Worm (Caenorhabditis elegans): ENCODE results near the gene chil-26.

chil-26 gene

ce11 chrII:9501955-9502354 is 27.1 kb downstream of the chil-26 start (continued):
- TF ChIP-seq lin-26 (GFP tag; IDR thresholded peaks at IDR 0.05) (no peak), repo-1 (tag; optimal IDR thresholded peaks at IDR 0.05) (no peak), attf-5 (GFP tag; optimal IDR thresholded peaks at IDR 0.05) (peak; percentile 40), F52B5.7 (tag; optimal IDR thresholded peaks at IDR 0.05) (no peak), dox-1 (GFP tag; IDR thresholded peaks at IDR 0.05) (0 out of 2 replicates have a peak, but pooled peaks have one; percentile 20), unc-130 (GFP tag; optimal IDR thresholded peaks at IDR 0.05) (no peak), ztf-22 (GFP tag; optimal IDR thresholded peaks at IDR 0.05) (peak; percentile 69), egl-44 (GFP tag; IDR thresholded peaks at IDR 0.05) (peak; percentile 57; the same call in 1 of the 2 replicates), snpc-3.4 (tag; optimal IDR thresholded peaks at IDR 0.05) (no peak), egrh-3 (GFP tag; IDR thresholded peaks at IDR 0.05) (no peak), tlf-1 (GFP tag; optimal IDR thresholded peaks at IDR 0.05) (peak; percentile 71), ztf-3 (GFP tag; optimal IDR thresholded peaks at IDR 0.05) (no peak), nfya-1 (tag; optimal IDR thresholded peaks at IDR 0.05; ENCODE audit: borderline replicate concordance, insufficient read depth) (no peak)

- TF ChIP-seq F52B5.7 (tag; optimal IDR thresholded peaks at IDR 0.05) (no peak), mxl-1 (tag; optimal IDR thresholded peaks at IDR 0.05) (no peak), lag-1 (GFP tag; IDR thresholded peaks at IDR 0.05) (no peak), egl-18 (GFP tag; IDR thresholded peaks at IDR 0.05) (no peak)
These were observed 32.3 kb downstream of the chil-26 start, which contains the start of gene gcy-3 for ce11 chrII:9507181-9507580. gcy-3 (minus strand) TSS chrII:9507281.

ce11 chrII:9516836-9517235 is 42.0 kb downstream of the chil-26 start, which contains the start of gene gcy-1:
gcy-1 (minus strand) TSS chrII:9516936.
- TF ChIP-seq repo-1 (tag; optimal IDR thresholded peaks at IDR 0.05) (no peak), attf-6 (GFP tag; IDR thresholded peaks at IDR 0.05) (no peak), atf-7 (tag; optimal IDR thresholded peaks at IDR 0.05) (no peak), pha-4 (tag; optimal IDR thresholded peaks at IDR 0.05) (no peak), hsf-1 (GFP tag; IDR thresholded peaks at IDR 0.05) (no peak), B0035.1 (tag; optimal IDR thresholded peaks at IDR 0.05) (no peak), F22D6.2 (tag; optimal IDR thresholded peaks at IDR 0.05) (no peak), Y67H2A.10 (GFP tag; conservative IDR thresholded peaks at IDR 0.05) (no peak), attf-3 (GFP tag; conservative IDR thresholded peaks at IDR 0.05) (no peak), gei-17 (GFP tag; optimal IDR thresholded peaks at IDR 0.05) (no peak), let-526 (GFP tag; IDR thresholded peaks at IDR 0.05) (no peak), ceh-100 (GFP tag; IDR thresholded peaks at IDR 0.05) (no peak), aptf-2 (GFP tag; conservative IDR thresholded peaks at IDR 0.05) (no peak)

ce11 chrII:9518781-9519180 is 43.9 kb downstream of the chil-26 start, which contains the start of the genes sfxn-1.1 and AH6.3:
sfxn-1.1 (minus strand) TSS chrII:9518881.
AH6.3 (plus strand) TSS chrII:9519055.
- no peak for TF ChIP-seq Y53G8AR.9 (GFP tag; conservative IDR thresholded peaks at IDR 0.05)
- no peak for TF ChIP-seq F57A8.1 (GFP tag; optimal IDR thresholded peaks at IDR 0.05)
- TF ChIP-seq fkh-3 (tag; optimal IDR thresholded peaks at IDR 0.05), result no peak
- no peak for TF ChIP-seq attf-5 (GFP tag; optimal IDR thresholded peaks at IDR 0.05)
- no peak for TF ChIP-seq nfya-2 (GFP tag; IDR thresholded peaks at IDR 0.05)
- no peak for TF ChIP-seq rcor-1 (GFP tag; IDR thresholded peaks at IDR 0.05)
- no peak for TF ChIP-seq ztf-28 (GFP tag; IDR thresholded peaks at IDR 0.05)
- TF ChIP-seq dpl-1 (GFP tag; optimal IDR thresholded peaks at IDR 0.05), result no peak
- no peak for TF ChIP-seq snpc-1.1 (tag; optimal IDR thresholded peaks at IDR 0.05; ENCODE audit: insufficient read depth)
- TF ChIP-seq cebp-1 (GFP tag; IDR thresholded peaks at IDR 0.05), result no peak
- no peak for TF ChIP-seq cebp-1 (tag; optimal IDR thresholded peaks at IDR 0.05)
- no peak for TF ChIP-seq lin-35 (GFP tag; optimal IDR thresholded peaks at IDR 0.05)
- no peak for TF ChIP-seq athp-1 (tag; optimal IDR thresholded peaks at IDR 0.05)
- TF ChIP-seq mcd-1 (GFP tag; IDR thresholded peaks at IDR 0.05), result no peak
- TF ChIP-seq snpc-4 (GFP tag; optimal IDR thresholded peaks at IDR 0.05), result no peak
- no peak for TF ChIP-seq snpc-4 (tag; optimal IDR thresholded peaks at IDR 0.05)
- TF ChIP-seq xnd-1 (tag; optimal IDR thresholded peaks at IDR 0.05), result no peak
- no peak for TF ChIP-seq T26A5.8 (tag; optimal IDR thresholded peaks at IDR 0.05)
- TF ChIP-seq sptf-2 (GFP tag; optimal IDR thresholded peaks at IDR 0.05), result no peak
